Worm (Caenorhabditis elegans): ENCODE results near the gene spp-1.

The spp-1 gene

DNA sequence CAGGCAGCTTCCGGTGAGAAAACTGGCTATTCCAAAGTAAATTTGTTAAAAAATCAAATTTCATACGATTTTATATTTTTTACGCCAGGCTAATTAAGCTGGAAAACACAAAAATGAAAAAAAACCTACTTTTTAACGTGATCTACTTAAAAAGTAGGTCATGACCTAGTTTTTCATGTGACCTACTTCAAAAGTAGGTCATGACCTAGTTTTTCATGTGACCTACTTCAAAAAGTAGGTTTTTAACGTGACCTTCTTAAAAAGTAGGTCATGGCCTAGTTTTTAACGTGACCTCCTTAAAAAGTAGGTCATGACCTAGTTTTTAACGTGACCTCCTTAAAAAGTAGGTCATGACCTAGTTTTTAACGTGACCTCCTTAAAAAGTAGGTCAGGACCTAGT, 38.8 kb downstream of the spp-1 start:
- peak; percentile 68 for TF ChIP-seq nhr-23 (tag; optimal IDR thresholded peaks at IDR 0.05)

DNA sequence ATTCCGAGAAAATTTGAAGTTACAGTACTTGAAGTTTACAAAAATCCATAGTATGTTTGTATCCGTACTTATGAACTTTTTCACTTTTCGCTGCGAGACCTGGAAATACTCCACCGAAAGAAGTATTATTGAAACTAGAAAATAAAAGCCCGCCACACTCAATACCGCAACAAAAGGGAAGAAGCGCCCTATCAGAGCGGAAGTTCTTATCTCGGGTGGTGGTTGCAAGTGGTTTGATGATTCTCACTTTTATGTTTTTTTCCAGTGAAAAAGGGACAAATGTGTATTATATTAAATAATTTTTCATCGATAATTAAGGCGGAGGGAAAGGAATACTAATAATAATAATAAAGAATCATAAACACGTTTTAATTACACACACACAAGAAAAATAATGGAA, 41.2 kb downstream of the spp-1 start:
- TF ChIP-seq pha-4 (tag; optimal IDR thresholded peaks at IDR 0.05): peak; percentile 16
- no peak for TF ChIP-seq ceh-28 (tag; optimal IDR thresholded peaks at IDR 0.05)
- peak; percentile 70 for TF ChIP-seq elt-2 (tag; optimal IDR thresholded peaks at IDR 0.05)

DNA sequence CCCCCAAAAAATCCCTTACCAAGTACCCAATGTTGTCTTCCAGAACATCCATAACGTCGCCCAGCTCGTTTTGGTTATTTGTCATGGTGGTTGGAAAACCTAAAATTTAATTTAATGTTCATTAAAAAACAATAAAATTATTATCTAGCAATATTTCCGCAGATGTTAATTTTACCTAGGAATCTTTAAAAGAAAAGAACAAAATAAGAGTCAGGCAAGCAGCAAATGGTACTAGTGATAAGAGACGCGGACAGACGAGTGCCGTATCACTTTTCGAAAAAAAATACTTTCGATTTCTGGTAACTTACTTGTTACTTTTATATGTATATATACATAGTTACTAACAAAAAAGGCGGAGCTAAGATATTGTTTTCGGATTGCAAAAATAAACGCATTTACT, 44.5 kb downstream of the spp-1 start, which contains the start of gene T07A5.7:
Gene T07A5.7 (minus strand): TSS at position 101 of the 400 bp plus-strand sequence.
- TF ChIP-seq unc-62 (GFP tag; optimal IDR thresholded peaks at IDR 0.05) (no peak), mdl-1 (tag; optimal IDR thresholded peaks at IDR 0.05) (no peak), nhr-12 (tag; optimal IDR thresholded peaks at IDR 0.05) (no peak), elt-1 (tag; optimal IDR thresholded peaks at IDR 0.05) (no peak), ceh-16 (tag; optimal IDR thresholded peaks at IDR 0.05) (no peak), fkh-2 (tag; optimal IDR thresholded peaks at IDR 0.05) (no peak), sea-2 (GFP tag; optimal IDR thresholded peaks at IDR 0.05) (no peak), nhr-77 (tag; optimal IDR thresholded peaks at IDR 0.05) (no peak), lsy-12 (tag; optimal IDR thresholded peaks at IDR 0.05) (no peak), nhr-76 (tag; optimal IDR thresholded peaks at IDR 0.05) (no peak), aly-2 (tag; optimal IDR thresholded peaks at IDR 0.05) (no peak), ztf-4 (tag; optimal IDR thresholded peaks at IDR 0.05) (no peak), ceh-82 (tag; optimal IDR thresholded peaks at IDR 0.05) (no peak), lin-39 (tag; optimal IDR thresholded peaks at IDR 0.05) (no peak), ceh-9 (tag; optimal IDR thresholded peaks at IDR 0.05) (no peak), nhr-11 (tag; optimal IDR thresholded peaks at IDR 0.05) (no peak)

DNA sequence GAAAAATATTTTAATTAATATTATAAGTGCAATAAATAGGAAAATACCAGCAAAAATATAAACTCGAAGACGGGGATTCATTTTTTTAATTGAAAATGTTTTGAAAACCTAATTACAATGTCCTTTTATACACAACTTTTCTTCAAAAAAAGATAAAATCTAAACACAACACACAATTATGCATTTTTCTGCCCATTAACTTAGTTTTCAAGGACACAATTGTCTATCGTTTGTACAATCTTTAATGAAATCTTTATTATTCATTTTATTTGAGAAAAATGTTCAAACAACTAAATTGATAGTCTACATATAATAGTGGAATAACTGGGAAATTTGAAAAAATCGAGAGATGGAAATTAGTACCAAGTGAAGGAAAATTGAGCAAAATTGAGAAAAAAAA, 49.4 kb downstream of the spp-1 start, which contains the start of gene T07A5.1:
Gene T07A5.1 (minus strand): TSS at position 149 of the 400 bp plus-strand sequence.
- no peak for TF ChIP-seq nfya-1 (tag; optimal IDR thresholded peaks at IDR 0.05; ENCODE audit: insufficient read depth)
- TF ChIP-seq nhr-11 (tag; optimal IDR thresholded peaks at IDR 0.05): no peak
- TF ChIP-seq nhr-23 (tag; optimal IDR thresholded peaks at IDR 0.05): no peak
- no peak for TF ChIP-seq mml-1 (tag; optimal IDR thresholded peaks at IDR 0.05)
- no peak for TF ChIP-seq R02D3.7 (tag; optimal IDR thresholded peaks at IDR 0.05)
- no peak for TF ChIP-seq egl-27 (tag; optimal IDR thresholded peaks at IDR 0.05)
- TF ChIP-seq unc-39 (tag; optimal IDR thresholded peaks at IDR 0.05): no peak
- TF ChIP-seq ceh-82 (tag; optimal IDR thresholded peaks at IDR 0.05): no peak
- peak; percentile 53 for TF ChIP-seq nhr-25 (tag; optimal IDR thresholded peaks at IDR 0.05)
- TF ChIP-seq snpc-4 (tag; optimal IDR thresholded peaks at IDR 0.05): no peak
- no peak for TF ChIP-seq hmg-11 (tag; optimal IDR thresholded peaks at IDR 0.05)
- TF ChIP-seq daf-12 (tag; optimal IDR thresholded peaks at IDR 0.05): no peak
- no peak for TF ChIP-seq egl-5 (tag; optimal IDR thresholded peaks at IDR 0.05)
- TF ChIP-seq elt-3 (tag; optimal IDR thresholded peaks at IDR 0.05): no peak
- TF ChIP-seq nhr-28 (tag; optimal IDR thresholded peaks at IDR 0.05): no peak
- peak; percentile 80 for TF ChIP-seq elt-1 (tag; optimal IDR thresholded peaks at IDR 0.05)

DNA sequence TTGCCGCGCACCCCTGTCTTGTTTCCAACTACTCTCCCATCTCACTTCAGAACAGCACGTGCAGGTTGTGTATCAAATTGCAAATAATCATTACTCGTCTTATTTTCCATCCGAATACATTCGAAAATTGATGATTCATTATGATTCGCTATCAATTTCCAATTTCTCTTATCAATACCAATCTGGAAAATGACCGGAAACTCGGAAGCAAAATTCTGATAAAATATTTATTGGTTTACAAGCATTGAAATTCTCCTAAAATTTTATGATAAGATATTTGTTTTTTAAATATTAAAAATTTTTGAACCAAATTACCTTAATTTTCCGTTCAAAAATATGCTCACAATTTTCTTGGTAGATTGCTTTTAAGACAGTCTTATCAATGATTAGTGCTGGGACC, 50.2 kb downstream of the spp-1 start:
- TF ChIP-seq sea-2 (GFP tag; optimal IDR thresholded peaks at IDR 0.05): no peak
- no peak for TF ChIP-seq nhr-76 (tag; optimal IDR thresholded peaks at IDR 0.05)
- TF ChIP-seq jun-1 (tag; optimal IDR thresholded peaks at IDR 0.05): peak; percentile 24
- peak; percentile 71 for TF ChIP-seq elt-2 (tag; optimal IDR thresholded peaks at IDR 0.05)
- no peak for TF ChIP-seq ceh-28 (tag; optimal IDR thresholded peaks at IDR 0.05)
- TF ChIP-seq egl-5 (tag; optimal IDR thresholded peaks at IDR 0.05): no peak
- TF ChIP-seq pqm-1 (tag; optimal IDR thresholded peaks at IDR 0.05): peak; percentile 59
- no peak for TF ChIP-seq eor-1 (tag; optimal IDR thresholded peaks at IDR 0.05)
